Fruit fly (Drosophila melanogaster) whole organism: ENCODE results near the gene gammaTub37C.

Experiments used
- EcR ChIP-seq, 2 experiments: fragments of >200 bp; optimal IDR thresholded peaks; 2 replicates each; lab custom pipeline; 2017; ENCODE audit warnings: missing biosample characterization in 2 of 2, missing genetic modification characterization in 2 of 2, missing genetic modification reagents in 2 of 2
- psq ChIP-seq: fragments of >200 bp; optimal IDR thresholded peaks from 2 replicates; lab custom pipeline; 2017
- usp ChIP-seq: fragments of >200 bp; optimal IDR thresholded peaks from 2 replicates; lab custom pipeline; 2017; ENCODE audit warnings: missing biosample characterization, missing genetic modification characterization, mixed read lengths

dm6 chr2L:19230518-19230917, 45.0 kb upstream of the gammaTub37C start:
- no peak for TF ChIP-seq EcR (GFP tag; optimal IDR thresholded peaks at IDR 0.05; lab: Kevin White, UChicago)
- no peak for TF ChIP-seq psq
- TF ChIP-seq usp (GFP tag; lab: Kevin White, UChicago) = no peak
